6 fruit fly cellular contexts compared by ENCODE assay signal in genomic region chr3L:5184860-5185639, dm6.
TF ChIP-seq lines count a peak whose summit lies in the region.

No protein-coding gene starts in this region.

- no peak for TF ChIP-seq CTCF in whole organism, embryonic (GFP tag; optimal IDR thresholded peaks at IDR 0.05; lab: Kevin White, UChicago)

TF ChIP-seq in whole organism, 6 proteins besides CTCF, POLR2A, EP300 and RAD21:
- TF ChIP-seq usp (GFP tag; optimal IDR thresholded peaks at IDR 0.05; lab: Kevin White, UChicago) (no peak), Dll (optimal IDR thresholded peaks at IDR 0.05; lab: Kevin White, UChicago) (peak; percentile 99)

TF ChIP-seq in whole organism, adult, 20 proteins besides CTCF, POLR2A, EP300 and RAD21:
- peak; percentile 48 for TF ChIP-seq pad (GFP tag; optimal IDR thresholded peaks at IDR 0.05; lab: Kevin White, UChicago)
- TF ChIP-seq cic (GFP tag; optimal IDR thresholded peaks at IDR 0.05; lab: Kevin White, UChicago): peak; percentile 83
- TF ChIP-seq tj (GFP tag; optimal IDR thresholded peaks at IDR 0.05; lab: Kevin White, UChicago): peak; percentile 37
- no peak for TF ChIP-seq CG5204 (GFP tag; optimal IDR thresholded peaks at IDR 0.05; lab: Kevin White, UChicago)
- no peak for TF ChIP-seq Mnt (GFP tag; optimal IDR thresholded peaks at IDR 0.05; lab: Kevin White, UChicago)
- no peak for TF ChIP-seq CG7045 (GFP tag; optimal IDR thresholded peaks at IDR 0.05; lab: Kevin White, UChicago)

TF ChIP-seq in whole organism, embryonic, 481 proteins besides CTCF, POLR2A, EP300 and RAD21 (continues in another document):
- TF ChIP-seq CG10147 (GFP tag; optimal IDR thresholded peaks at IDR 0.05; lab: Kevin White, UChicago) (peak; percentile 8), z (GFP tag; IDR thresholded peaks at IDR 0.05; lab: Robert Waterston, UW) (no peak), Hr78 (GFP tag; optimal IDR thresholded peaks at IDR 0.05; lab: Kevin White, UChicago) (no peak), kni (GFP tag; optimal IDR thresholded peaks at IDR 0.05; lab: Kevin White, UChicago) (peak; percentile 7), Ets97D (GFP tag; optimal IDR thresholded peaks at IDR 0.05; lab: Kevin White, UChicago) (peak; percentile 43), grau (tag; optimal IDR thresholded peaks at IDR 0.05; lab: Kevin White, UChicago) (peak; percentile 73), CG9215 (GFP tag; IDR thresholded peaks at IDR 0.05; lab: Robert Waterston, UW) (peak; percentile 58), gsb (GFP tag; IDR thresholded peaks at IDR 0.05; lab: Robert Waterston, UW) (peak; percentile 22; the same call in 1 of the 2 replicates), fd96Cb (tag; optimal IDR thresholded peaks at IDR 0.05; lab: Kevin White, UChicago) (peak; percentile 53), tgo (GFP tag; IDR thresholded peaks at IDR 0.05; lab: Robert Waterston, UW) (peak; percentile 35; the same call in 1 of the 3 replicates), CG10267 (tag; optimal IDR thresholded peaks at IDR 0.05; lab: Kevin White, UChicago) (peak; percentile 19), tio (GFP tag; optimal IDR thresholded peaks at IDR 0.05; lab: Kevin White, UChicago) (peak; percentile 74), zfh2 (GFP tag; optimal IDR thresholded peaks at IDR 0.05; lab: Kevin White, UChicago) (peak; percentile 48), Dll (GFP tag; IDR thresholded peaks at IDR 0.05; lab: Robert Waterston, UW; ENCODE audit: partially characterized antibody) (peak; percentile 62; the same call in 3 of the 4 replicates), HmgD (GFP tag; optimal IDR thresholded peaks at IDR 0.05; lab: Kevin White, UChicago) (no peak), CG2120 (GFP tag; optimal IDR thresholded peaks at IDR 0.05; lab: Kevin White, UChicago) (peak; percentile 74), CG11695 (GFP tag; IDR thresholded peaks at IDR 0.05; lab: Robert Waterston, UW) (peak; percentile 61; the same call in 1 of the 3 replicates), dysf (GFP tag; IDR thresholded peaks at IDR 0.05; lab: Robert Waterston, UW) (peak; percentile 62; the same call in 2 of the 3 replicates), oc (tag; optimal IDR thresholded peaks at IDR 0.05; lab: Kevin White, UChicago) (no peak), ems (GFP tag; optimal IDR thresholded peaks at IDR 0.05; lab: Kevin White, UChicago) (peak; percentile 32)

TF ChIP-seq in whole organism, prepupa, 60 proteins besides CTCF, POLR2A, EP300 and RAD21 (continues in another document):
- TF ChIP-seq CG34406 (GFP tag; optimal IDR thresholded peaks at IDR 0.05; lab: Kevin White, UChicago): peak; percentile 27
- TF ChIP-seq cyc (GFP tag; optimal IDR thresholded peaks at IDR 0.05; lab: Kevin White, UChicago): no peak
- TF ChIP-seq acj6 (GFP tag; optimal IDR thresholded peaks at IDR 0.05; lab: Kevin White, UChicago): peak; percentile 28
- TF ChIP-seq Smox (GFP tag; optimal IDR thresholded peaks at IDR 0.05; lab: Kevin White, UChicago): peak; percentile 49
- TF ChIP-seq esn (GFP tag; optimal IDR thresholded peaks at IDR 0.05; lab: Kevin White, UChicago): peak; percentile 33
- TF ChIP-seq CG8119 (GFP tag; IDR thresholded peaks at IDR 0.05; lab: Robert Waterston, UW): peak; percentile 52; the same call in 1 of the 3 replicates
- TF ChIP-seq Gug (GFP tag; IDR thresholded peaks at IDR 0.05; lab: Robert Waterston, UW): no peak
- TF ChIP-seq CG9139 (GFP tag; optimal IDR thresholded peaks at IDR 0.05; lab: Kevin White, UChicago): peak; percentile 17
- TF ChIP-seq CG32006 (GFP tag; optimal IDR thresholded peaks at IDR 0.05; lab: Kevin White, UChicago): peak; percentile 48
- no peak for TF ChIP-seq Eip75B (GFP tag; optimal IDR thresholded peaks at IDR 0.05; lab: Kevin White, UChicago)
- TF ChIP-seq CG11294 (GFP tag; IDR thresholded peaks at IDR 0.05; lab: Robert Waterston, UW): no peak
- TF ChIP-seq CG11902 (GFP tag; optimal IDR thresholded peaks at IDR 0.05; lab: Kevin White, UChicago): no peak
- TF ChIP-seq Sox14 (GFP tag; optimal IDR thresholded peaks at IDR 0.05; lab: Kevin White, UChicago): peak; percentile 17
- no peak for TF ChIP-seq fd85E (GFP tag; optimal IDR thresholded peaks at IDR 0.05; lab: Kevin White, UChicago)
- TF ChIP-seq fkh (GFP tag; optimal IDR thresholded peaks at IDR 0.05; lab: Kevin White, UChicago): peak; percentile 46
- no peak for TF ChIP-seq net (GFP tag; optimal IDR thresholded peaks at IDR 0.05; lab: Kevin White, UChicago)
- no peak for TF ChIP-seq salr (GFP tag; optimal IDR thresholded peaks at IDR 0.05; lab: Kevin White, UChicago)
- peak; percentile 59 for TF ChIP-seq topi (GFP tag; optimal IDR thresholded peaks at IDR 0.05; lab: Kevin White, UChicago)
- TF ChIP-seq CG8632 (GFP tag; optimal IDR thresholded peaks at IDR 0.05; lab: Kevin White, UChicago): peak; percentile 41
- no peak for TF ChIP-seq spab (GFP tag; optimal IDR thresholded peaks at IDR 0.05; lab: Kevin White, UChicago)
- TF ChIP-seq vri (GFP tag; optimal IDR thresholded peaks at IDR 0.05; lab: Kevin White, UChicago): peak; percentile 51
- TF ChIP-seq CG15336 (GFP tag; IDR thresholded peaks at IDR 0.05; lab: Robert Waterston, UW): no peak; the same call in 1 of the 2 replicates

TF ChIP-seq in whole organism, pupa, 21 proteins besides CTCF, POLR2A, EP300 and RAD21:
- TF ChIP-seq CG12605 (GFP tag; IDR thresholded peaks at IDR 0.05; lab: Robert Waterston, UW) (0 out of 2 replicates have a peak, but pooled peaks have one; percentile 8), CG4496 (GFP tag; IDR thresholded peaks at IDR 0.05; lab: Robert Waterston, UW) (peak; percentile 50; the same call in 1 of the 3 replicates), Pif1B (GFP tag; optimal IDR thresholded peaks at IDR 0.05; lab: Kevin White, UChicago) (peak; percentile 5), rn (GFP tag; IDR thresholded peaks at IDR 0.05; lab: Robert Waterston, UW) (no peak), CG9948 (tag; optimal IDR thresholded peaks at IDR 0.05; lab: Kevin White, UChicago) (no peak), CG14655 (GFP tag; optimal IDR thresholded peaks at IDR 0.05; lab: Kevin White, UChicago) (peak; percentile 17), fd96Ca (GFP tag; IDR thresholded peaks at IDR 0.05; lab: Robert Waterston, UW) (0 out of 3 replicates have a peak, but pooled peaks have one; percentile 39), EcR (GFP tag; optimal IDR thresholded peaks at IDR 0.05; lab: Kevin White, UChicago) (no peak), CG32121 (GFP tag; IDR thresholded peaks at IDR 0.05; lab: Robert Waterston, UW) (0 out of 2 replicates have a peak, but pooled peaks have one; percentile 8), CG15710 (tag; optimal IDR thresholded peaks at IDR 0.05; lab: Kevin White, UChicago) (no peak), D1 (tag; optimal IDR thresholded peaks at IDR 0.05; lab: Kevin White, UChicago) (no peak), CG10348 (GFP tag; IDR thresholded peaks at IDR 0.05; lab: Robert Waterston, UW) (no peak), Ets98B (GFP tag; IDR thresholded peaks at IDR 0.05; lab: Robert Waterston, UW) (peak; percentile 40; the same call in 1 of the 2 replicates)

TF ChIP-seq in whole organism, wandering third instar larva, 38 proteins besides CTCF, POLR2A, EP300 and RAD21 (continues in another document):
- TF ChIP-seq rgr (GFP tag; optimal IDR thresholded peaks at IDR 0.05; lab: Kevin White, UChicago) (peak; percentile 50), foxo (GFP tag; optimal IDR thresholded peaks at IDR 0.05; lab: Kevin White, UChicago) (peak in 1 of 2 experiments; percentile 42), tai (GFP tag; optimal IDR thresholded peaks at IDR 0.05; lab: Kevin White, UChicago) (peak; percentile 13), pan (optimal IDR thresholded peaks at IDR 0.05; lab: Kevin White, UChicago) (no peak), CrebA (GFP tag; optimal IDR thresholded peaks at IDR 0.05; lab: Kevin White, UChicago; ENCODE audit: borderline replicate concordance) (no peak), dmrt93B (GFP tag; optimal IDR thresholded peaks at IDR 0.05; lab: Kevin White, UChicago) (no peak), dsf (GFP tag; optimal IDR thresholded peaks at IDR 0.05; lab: Kevin White, UChicago; ENCODE audit: borderline replicate concordance) (no peak), Jra (GFP tag; optimal IDR thresholded peaks at IDR 0.05; lab: Kevin White, UChicago) (no peak), Rel (GFP tag; optimal IDR thresholded peaks at IDR 0.05; lab: Kevin White, UChicago) (no peak), Rel (tag; optimal IDR thresholded peaks at IDR 0.05; lab: Kevin White, UChicago) (no peak), Hr83 (GFP tag; optimal IDR thresholded peaks at IDR 0.05; lab: Kevin White, UChicago; ENCODE audit: poor library complexity, severe bottlenecking) (no peak), usp (GFP tag; optimal IDR thresholded peaks at IDR 0.05; lab: Kevin White, UChicago) (no peak), HLH106 (tag; optimal IDR thresholded peaks at IDR 0.05; lab: Kevin White, UChicago) (peak; percentile 16), CG32264 (GFP tag; optimal IDR thresholded peaks at IDR 0.05; lab: Kevin White, UChicago) (no peak), fru (GFP tag; optimal IDR thresholded peaks at IDR 0.05; lab: Kevin White, UChicago) (peak; percentile 27), woc (GFP tag; optimal IDR thresholded peaks at IDR 0.05; lab: Kevin White, UChicago) (peak; percentile 24), Mio (GFP tag; optimal IDR thresholded peaks at IDR 0.05; lab: Kevin White, UChicago) (no peak), ey (GFP tag; optimal IDR thresholded peaks at IDR 0.05; lab: Kevin White, UChicago) (peak; percentile 17), Hnf4 (GFP tag; optimal IDR thresholded peaks at IDR 0.05; lab: Kevin White, UChicago) (peak; percentile 19), Dif (GFP tag; optimal IDR thresholded peaks at IDR 0.05; lab: Kevin White, UChicago; ENCODE audit: partially characterized antibody) (peak; percentile 91), brk (GFP tag; optimal IDR thresholded peaks at IDR 0.05; lab: Kevin White, UChicago) (no peak), h (GFP tag; optimal IDR thresholded peaks at IDR 0.05; lab: Kevin White, UChicago) (peak; percentile 22), lola (GFP tag; optimal IDR thresholded peaks at IDR 0.05; lab: Kevin White, UChicago) (no peak), jim (GFP tag; optimal IDR thresholded peaks at IDR 0.05; lab: Kevin White, UChicago) (no peak), br (GFP tag; optimal IDR thresholded peaks at IDR 0.05; lab: Kevin White, UChicago) (peak; percentile 16), Vsx2 (GFP tag; optimal IDR thresholded peaks at IDR 0.05; lab: Kevin White, UChicago; ENCODE audit: partially characterized antibody) (peak; percentile 88), sage (GFP tag; optimal IDR thresholded peaks at IDR 0.05; lab: Kevin White, UChicago) (no peak), GATAd (GFP tag; optimal IDR thresholded peaks at IDR 0.05; lab: Kevin White, UChicago) (no peak), OdsH (GFP tag; optimal IDR thresholded peaks at IDR 0.05; lab: Kevin White, UChicago) (peak; percentile 24), Sp1 (GFP tag; optimal IDR thresholded peaks at IDR 0.05; lab: Kevin White, UChicago) (no peak), Abd-B (GFP tag; optimal IDR thresholded peaks at IDR 0.05; lab: Kevin White, UChicago) (no peak), sv (GFP tag; optimal IDR thresholded peaks at IDR 0.05; lab: Kevin White, UChicago) (peak; percentile 47), CG9705 (GFP tag; optimal IDR thresholded peaks at IDR 0.05; lab: Kevin White, UChicago) (no peak)
